Worm (Caenorhabditis elegans) whole organism, midembryonic: ENCODE data around the gene F54E2.5.

ENCODE experiments used
- T22C8.4 ChIP-seq: fragments of 200-800 bp; sonication (Bioruptor generic); IDR thresholded peaks from 2 replicates; pipeline ENCODE4 v1.3.6; 2022; ENCODE audit warnings: missing genetic modification characterization, missing compliant biosample characterization
- flt-1 ChIP-seq: fragments of 200-800 bp; sonication (Bioruptor generic); IDR thresholded peaks from 2 replicates; pipeline ENCODE4 v1.3.6; 2022; ENCODE audit warnings: missing genetic modification characterization, missing compliant biosample characterization
- med-1 ChIP-seq: sonication (generic microtip); optimal IDR thresholded peaks from 2 replicates; lab custom pipeline; 2017; ENCODE audit warnings: missing genetic modification characterization, mild to moderate bottlenecking, missing compliant biosample characterization, antibody characterized with exemption, missing genetic modification reagents; ENCODE audit not compliant: insufficient read depth
- tab-1 ChIP-seq: fragments of 200-800 bp; sonication (Bioruptor generic); IDR thresholded peaks from 2 replicates; pipeline ENCODE4 v1.3.6; 2022; ENCODE audit warnings: missing genetic modification characterization, missing compliant biosample characterization
- ztf-29 ChIP-seq: fragments of 200-800 bp; sonication (Bioruptor generic); IDR thresholded peaks from 2 replicates; pipeline ENCODE4 v1.3.6; 2022; ENCODE audit warnings: missing genetic modification reagents, missing genetic modification characterization, missing compliant biosample characterization

- TF ChIP-seq ztf-29 (GFP tag; lab: Robert Waterston, UW) (no peak), med-1 (no peak), flt-1 (GFP tag; lab: Robert Waterston, UW) (no peak), T22C8.4 (no peak), tab-1 (no peak)
Observed at ce11 chrV:2810164-2810563, 5.7 kb downstream of the F54E2.5 start, which contains the start of gene F54E2.1.
